Worm (Caenorhabditis elegans) whole organism, young adult: ENCODE data around the gene slc-30A9.

Source experiments
- F10E7.11 ChIP-seq: sonication (generic microtip); optimal IDR thresholded peaks from 2 replicates; lab custom pipeline; 2017; ENCODE audit warnings: mild to moderate bottlenecking, missing genetic modification characterization, moderate library complexity, missing compliant biosample characterization
- F23B12.7 ChIP-seq: sonication (generic microtip); optimal IDR thresholded peaks from 2 replicates; lab custom pipeline; 2017; ENCODE audit warnings: missing genetic modification characterization, mild to moderate bottlenecking, missing compliant biosample characterization, antibody characterized with exemption, moderate library complexity; ENCODE audit not compliant: insufficient read depth
- F37B4.10 ChIP-seq: fragments of 200-800 bp; sonication (Bioruptor generic); IDR thresholded peaks from 2 replicates; pipeline ENCODE4 v1.3.6; 2022; ENCODE audit warnings: missing genetic modification characterization, missing compliant biosample characterization
- F52B5.7 ChIP-seq: sonication (generic microtip); optimal IDR thresholded peaks from 2 replicates; lab custom pipeline; 2016; ENCODE audit warnings: mild to moderate bottlenecking, missing genetic modification characterization, missing compliant biosample characterization
- K11D2.4 ChIP-seq: fragments of 200-800 bp; sonication (Bioruptor generic); IDR thresholded peaks from 2 replicates; pipeline ENCODE4 v1.3.6; 2022; ENCODE audit warnings: missing genetic modification reagents, missing genetic modification characterization, missing compliant biosample characterization
- Y53G8AR.9 ChIP-seq: fragments of 200-800 bp; sonication (Bioruptor generic); conservative IDR thresholded peaks from 2 replicates; pipeline ENCODE4 v1.3.6; 2022; ENCODE audit warnings: missing genetic modification reagents, missing genetic modification characterization, missing compliant biosample characterization
- Y56A3A.18 ChIP-seq: fragments of 200-800 bp; sonication (Bioruptor generic); IDR thresholded peaks from 2 replicates; pipeline ENCODE4 v1.3.6; 2022; ENCODE audit warnings: missing genetic modification reagents, missing genetic modification characterization, missing compliant biosample characterization
- Y67H2A.10 ChIP-seq: fragments of 200-800 bp; sonication (Bioruptor generic); conservative IDR thresholded peaks from 2 replicates; pipeline ENCODE4 v1.3.6; 2022; ENCODE audit warnings: missing genetic modification reagents, missing genetic modification characterization, missing compliant biosample characterization
- Y95B8A.8 ChIP-seq: fragments of 200-800 bp; sonication (Bioruptor generic); IDR thresholded peaks from 2 replicates; pipeline ENCODE4 v1.3.6; 2022; ENCODE audit warnings: missing genetic modification reagents, missing genetic modification characterization, missing compliant biosample characterization
- ama-1 ChIP-seq, 3 experiments: fragments of 150-350 bp in 1 of 3; sonication (generic microtip) in 2 of 3; optimal IDR thresholded peaks; 2 replicates each; lab custom pipeline; 2014 to 2018; ENCODE audit warnings: missing biosample characterization in 2 of 3, missing genetic modification characterization in 2 of 3, missing genetic modification reagents in 2 of 3
- aptf-3 ChIP-seq: fragments of 200-800 bp; sonication (Bioruptor generic); IDR thresholded peaks from 2 replicates; pipeline ENCODE4 v1.3.6; 2022; ENCODE audit warnings: missing genetic modification characterization, missing compliant biosample characterization
- athp-1 ChIP-seq: sonication (generic microtip); optimal IDR thresholded peaks from 2 replicates; lab custom pipeline; 2017; ENCODE audit warnings: mild to moderate bottlenecking, missing genetic modification characterization, missing compliant biosample characterization
- attf-5 ChIP-seq: fragments of 200-800 bp; sonication (Bioruptor generic); optimal IDR thresholded peaks from 2 replicates; lab custom pipeline; 2018; ENCODE audit warnings: mild to moderate bottlenecking, missing genetic modification characterization, missing compliant biosample characterization
- bed-1 ChIP-seq: fragments of 200-800 bp; sonication (Bioruptor generic); IDR thresholded peaks from 2 replicates; pipeline ENCODE4 v1.3.6; 2022; ENCODE audit warnings: missing genetic modification reagents, missing genetic modification characterization, missing compliant biosample characterization
- bed-2 ChIP-seq: fragments of 200-800 bp; sonication (Bioruptor generic); IDR thresholded peaks from 2 replicates; pipeline ENCODE4 v1.3.6; 2022; ENCODE audit warnings: missing genetic modification reagents, missing genetic modification characterization, missing compliant biosample characterization
- ccch-3 ChIP-seq: fragments of 200-800 bp; sonication (Bioruptor generic); optimal IDR thresholded peaks from 2 replicates; lab custom pipeline; 2018; ENCODE audit warnings: mild to moderate bottlenecking, missing genetic modification characterization, missing compliant biosample characterization
- cebp-2 ChIP-seq: fragments of 200-800 bp; sonication (Bioruptor generic); IDR thresholded peaks from 2 replicates; pipeline ENCODE4 v1.3.6; 2022; ENCODE audit warnings: missing genetic modification characterization, missing compliant biosample characterization
- ceh-100 ChIP-seq: fragments of 200-800 bp; sonication (Bioruptor generic); IDR thresholded peaks from 2 replicates; pipeline ENCODE4 v1.3.6; 2022; ENCODE audit warnings: missing genetic modification reagents, missing genetic modification characterization, missing compliant biosample characterization
- ceh-27 ChIP-seq: fragments of 200-800 bp; sonication (Bioruptor generic); optimal IDR thresholded peaks from 2 replicates; lab custom pipeline; 2018; ENCODE audit warnings: mild to moderate bottlenecking, missing genetic modification characterization, moderate library complexity, missing compliant biosample characterization
- chd-7 ChIP-seq: sonication (generic microtip); optimal IDR thresholded peaks from 2 replicates; lab custom pipeline; 2016; ENCODE audit warnings: mild to moderate bottlenecking, missing genetic modification characterization, moderate library complexity, missing compliant biosample characterization
- dox-1 ChIP-seq: fragments of 200-800 bp; sonication (Bioruptor generic); IDR thresholded peaks from 2 replicates; pipeline ENCODE4 v1.3.6; 2022; ENCODE audit warnings: missing genetic modification reagents, missing genetic modification characterization, missing compliant biosample characterization
- efl-1 ChIP-seq: fragments of 150-350 bp; optimal IDR thresholded peaks from 2 replicates; lab custom pipeline; 2014; ENCODE audit warnings: missing biosample characterization, missing genetic modification reagents, missing genetic modification characterization
- egl-44 ChIP-seq: fragments of 200-800 bp; sonication (Bioruptor generic); IDR thresholded peaks from 2 replicates; pipeline ENCODE4 v1.3.6; 2022; ENCODE audit warnings: missing genetic modification reagents, missing genetic modification characterization, missing compliant biosample characterization
- egrh-3 ChIP-seq: fragments of 200-800 bp; sonication (Bioruptor generic); IDR thresholded peaks from 2 replicates; pipeline ENCODE4 v1.3.6; 2022; ENCODE audit warnings: missing genetic modification reagents, missing genetic modification characterization, missing compliant biosample characterization
- ets-4 ChIP-seq: fragments of 200-800 bp; sonication (Bioruptor generic); optimal IDR thresholded peaks from 2 replicates; lab custom pipeline; 2018; ENCODE audit warnings: mild to moderate bottlenecking, missing genetic modification characterization, missing compliant biosample characterization
- hlh-12 ChIP-seq: sonication (generic microtip); optimal IDR thresholded peaks from 2 replicates; lab custom pipeline; 2016; ENCODE audit warnings: missing genetic modification characterization, missing compliant biosample characterization
- hmg-20 ChIP-seq: fragments of 200-800 bp; sonication (Bioruptor generic); IDR thresholded peaks from 2 replicates; pipeline ENCODE4 v1.3.6; 2022; ENCODE audit warnings: missing genetic modification reagents, missing genetic modification characterization, missing compliant biosample characterization
- hrde-1 ChIP-seq: sonication (generic microtip); optimal IDR thresholded peaks from 2 replicates; lab custom pipeline; 2016; ENCODE audit warnings: missing genetic modification characterization, mild to moderate bottlenecking, missing compliant biosample characterization, moderate library complexity, missing genotype, missing genetic modification reagents, borderline replicate concordance
- let-526 ChIP-seq: fragments of 200-800 bp; sonication (Bioruptor generic); IDR thresholded peaks from 2 replicates; pipeline ENCODE4 v1.3.6; 2022; ENCODE audit warnings: missing genetic modification reagents, missing genetic modification characterization, missing compliant biosample characterization
- let-607 ChIP-seq, 2 experiments: fragments of 200-800 bp in 1 of 2; sonication (Bioruptor generic) in 1 of 2; sonication (generic microtip) in 1 of 2; optimal IDR thresholded peaks; 2 replicates each; lab custom pipeline; 2016 to 2018; ENCODE audit warnings: mild to moderate bottlenecking in 2 of 2, missing compliant biosample characterization in 2 of 2, missing genetic modification characterization in 2 of 2, moderate library complexity in 2 of 2, missing genotype in 1 of 2
- lin-26 ChIP-seq: fragments of 200-800 bp; sonication (Bioruptor generic); IDR thresholded peaks from 2 replicates; pipeline ENCODE4 v1.3.6; 2022; ENCODE audit warnings: missing genetic modification reagents, missing genetic modification characterization, missing compliant biosample characterization
- lin-35 ChIP-seq, 3 experiments: fragments of 150-350 bp in 2 of 3; sonication (generic microtip) in 1 of 3; optimal IDR thresholded peaks; 2 replicates each; lab custom pipeline; 2014 to 2018; ENCODE audit warnings: missing biosample characterization in 3 of 3, missing genetic modification characterization in 3 of 3, missing genetic modification reagents in 3 of 3
- mcd-1 ChIP-seq: fragments of 200-800 bp; sonication (Bioruptor generic); IDR thresholded peaks from 2 replicates; pipeline ENCODE4 v1.3.6; 2022; ENCODE audit warnings: missing genetic modification reagents, missing genetic modification characterization, missing compliant biosample characterization
- mel-28 ChIP-seq: sonication (generic microtip); optimal IDR thresholded peaks from 2 replicates; lab custom pipeline; 2016; ENCODE audit warnings: borderline replicate concordance, mild to moderate bottlenecking, missing genetic modification characterization, missing compliant biosample characterization
- mes-4 ChIP-seq: sonication (generic microtip); optimal IDR thresholded peaks from 2 replicates; lab custom pipeline; 2016; ENCODE audit warnings: missing genotype, missing genetic modification characterization, missing compliant biosample characterization
- mxl-1 ChIP-seq: sonication (generic microtip); optimal IDR thresholded peaks from 2 replicates; lab custom pipeline; 2016; ENCODE audit warnings: missing genetic modification characterization, missing compliant biosample characterization
- nhr-80 ChIP-seq: sonication (generic microtip); optimal IDR thresholded peaks from 2 replicates; lab custom pipeline; 2016; ENCODE audit warnings: missing genetic modification characterization, missing compliant biosample characterization
- sdz-38 ChIP-seq: sonication (generic microtip); optimal IDR thresholded peaks from 2 replicates; lab custom pipeline; 2016; ENCODE audit warnings: missing genotype, missing genetic modification characterization, missing compliant biosample characterization
- snpc-1.1 ChIP-seq: sonication (generic microtip); optimal IDR thresholded peaks from 2 replicates; lab custom pipeline; 2017; ENCODE audit warnings: missing genetic modification characterization, mild to moderate bottlenecking, missing compliant biosample characterization, antibody characterized with exemption, moderate library complexity, missing genotype, missing genetic modification reagents; ENCODE audit not compliant: insufficient read depth
- tbp1 ChIP-seq: fragments of 200-800 bp; sonication (Bioruptor generic); optimal IDR thresholded peaks from 2 replicates; lab custom pipeline; 2018; ENCODE audit warnings: mild to moderate bottlenecking, missing genetic modification characterization, missing compliant biosample characterization
- zfh-2 ChIP-seq: fragments of 200-800 bp; sonication (Bioruptor generic); conservative IDR thresholded peaks from 2 replicates; pipeline ENCODE4 v1.3.6; 2022; ENCODE audit warnings: missing genetic modification reagents, missing genetic modification characterization, missing compliant biosample characterization
- ztf-22 ChIP-seq: fragments of 200-800 bp; sonication (Bioruptor generic); optimal IDR thresholded peaks from 2 replicates; lab custom pipeline; 2018; ENCODE audit warnings: mild to moderate bottlenecking, missing genetic modification characterization, moderate library complexity, missing compliant biosample characterization

Gene slc-30A9

ce11 chrIII:2679362-2679761, 19.3 kb downstream of the slc-30A9 start:
- TF ChIP-seq sdz-38 (no peak), mxl-1 (tag; lab: Kevin White, UChicago) (no peak), zfh-2 (GFP tag; lab: Robert Waterston, UW) (peak; percentile 71; the same call in 1 of the 2 replicates), ztf-22 (GFP tag; lab: Kevin White, UChicago) (no peak), ets-4 (no peak), aptf-3 (GFP tag; lab: Robert Waterston, UW) (0 out of 2 replicates have a peak, but pooled peaks have one; percentile 35), lin-26 (GFP tag; lab: Robert Waterston, UW) (0 out of 2 replicates have a peak, but pooled peaks have one; percentile 50), mcd-1 (0 out of 2 replicates have a peak, but pooled peaks have one; percentile 18), Y56A3A.18 (no peak), egl-44 (GFP tag; lab: Robert Waterston, UW) (no peak), K11D2.4 (GFP tag; lab: Robert Waterston, UW) (0 out of 2 replicates have a peak, but pooled peaks have one; percentile 24), bed-1 (0 out of 2 replicates have a peak, but pooled peaks have one; percentile 15), bed-2 (no peak), tbp1 (no peak), athp-1 (tag; lab: Kevin White, UChicago) (no peak), efl-1 (GFP tag; lab: Kevin White, UChicago) (no peak), nhr-80 (tag; lab: Kevin White, UChicago) (no peak), mes-4 (no peak), cebp-2 (GFP tag; lab: Robert Waterston, UW) (no peak), egrh-3 (no peak), ama-1 (optimal IDR thresholded peaks at IDR 0.05; lab: Kevin White, UChicago) (no peak), ama-1 (GFP tag; optimal IDR thresholded peaks at IDR 0.05; lab: Kevin White, UChicago) (no peak)

DNA sequence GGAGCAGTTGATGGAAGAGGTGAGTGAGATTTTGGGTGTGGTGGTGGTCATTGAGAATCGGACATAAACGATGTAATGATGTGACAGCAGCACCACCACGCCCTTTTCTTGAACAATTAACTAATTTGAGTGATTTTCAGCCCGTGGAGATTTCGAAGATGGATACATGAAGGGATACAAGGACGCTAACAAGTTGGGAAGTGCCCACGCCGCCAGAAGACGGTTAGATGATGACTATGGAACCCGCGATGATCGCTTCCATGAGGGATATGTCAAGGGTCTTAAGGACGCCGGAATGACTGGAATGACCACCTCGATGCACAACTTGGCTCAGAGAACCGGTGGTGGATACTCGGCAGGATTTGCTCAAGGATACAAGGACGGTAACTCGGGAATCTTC, 20.6 kb downstream of the slc-30A9 start:
- TF ChIP-seq ccch-3 (no peak), Y95B8A.8 (GFP tag; lab: Robert Waterston, UW) (no peak), lin-35 (GFP tag; optimal IDR thresholded peaks at IDR 0.05; lab: Kevin White, UChicago) (no peak), hlh-12 (no peak), mel-28 (tag; lab: Kevin White, UChicago) (no peak), zfh-2 (GFP tag; lab: Robert Waterston, UW) (peak; percentile 62)

DNA sequence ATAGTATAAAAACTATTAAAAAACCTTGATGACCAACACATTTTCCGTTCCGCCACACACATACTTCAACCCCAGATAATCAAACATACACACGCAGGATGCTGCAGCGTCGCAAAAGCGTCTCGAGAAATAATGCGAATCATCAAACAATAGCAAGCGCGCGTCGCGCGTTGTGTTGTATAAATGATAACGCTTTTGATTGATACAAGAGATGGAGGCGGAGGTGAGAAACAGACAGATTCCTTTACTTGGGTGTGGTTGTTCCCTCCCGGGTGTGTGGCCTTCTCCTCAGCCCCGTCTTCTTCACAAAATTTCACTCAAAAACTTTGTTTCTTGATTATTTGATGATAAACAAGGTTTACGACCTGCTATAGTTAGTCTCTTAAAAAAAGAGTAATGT, 22.5 kb downstream of the slc-30A9 start:
- no peak for TF ChIP-seq Y53G8AR.9 (GFP tag; lab: Robert Waterston, UW)
- TF ChIP-seq dox-1 (GFP tag; lab: Robert Waterston, UW): peak; percentile 63
- peak in 1 of 2 experiments; percentile 25 for TF ChIP-seq let-607 (tag; optimal IDR thresholded peaks at IDR 0.05; lab: Kevin White, UChicago)
- peak; percentile 73 for TF ChIP-seq nhr-80 (tag; lab: Kevin White, UChicago)
- TF ChIP-seq attf-5 (GFP tag; lab: Kevin White, UChicago): peak; percentile 8

DNA sequence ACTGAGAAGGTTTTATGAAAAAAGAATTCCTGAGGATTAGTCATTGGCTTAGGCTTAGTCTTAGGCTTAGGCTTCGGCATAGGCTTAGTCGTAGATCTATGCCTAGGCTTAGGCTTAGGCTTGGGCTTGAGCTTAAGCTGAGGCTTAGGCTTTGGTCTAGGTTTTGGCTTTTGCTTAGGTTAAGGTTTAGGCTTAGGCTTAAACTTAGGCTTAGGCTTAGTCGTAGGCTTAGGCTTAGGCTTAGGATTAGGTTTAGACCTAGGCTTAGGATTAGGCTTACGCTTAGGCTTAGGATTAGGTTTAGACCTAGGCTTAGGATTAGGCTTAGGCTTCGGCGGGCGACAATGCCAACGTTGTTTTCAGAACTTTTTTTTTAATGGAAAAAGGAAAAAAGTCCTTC, 23.2 kb downstream of the slc-30A9 start:
- TF ChIP-seq egrh-3: no peak
- TF ChIP-seq F10E7.11: no peak
- 0 out of 2 replicates have a peak, but pooled peaks have one; percentile 16 for TF ChIP-seq lin-26 (GFP tag; lab: Robert Waterston, UW)

- TF ChIP-seq ama-1 (optimal IDR thresholded peaks at IDR 0.05; lab: Kevin White, UChicago) (no peak), ama-1 (GFP tag; optimal IDR thresholded peaks at IDR 0.05; lab: Kevin White, UChicago) (no peak), hrde-1 (tag; lab: Kevin White, UChicago) (no peak), Y67H2A.10 (GFP tag; lab: Robert Waterston, UW) (no peak), mcd-1 (no peak), ceh-27 (GFP tag; lab: Kevin White, UChicago) (no peak), F52B5.7 (no peak), let-526 (no peak), mel-28 (tag; lab: Kevin White, UChicago) (no peak), lin-35 (GFP tag; optimal IDR thresholded peaks at IDR 0.05; lab: Kevin White, UChicago) (no peak), hmg-20 (GFP tag; lab: Robert Waterston, UW) (no peak), F37B4.10 (GFP tag; lab: Robert Waterston, UW) (no peak), snpc-1.1 (no peak), chd-7 (tag; lab: Kevin White, UChicago) (no peak), ceh-100 (GFP tag; lab: Robert Waterston, UW) (no peak), F23B12.7 (tag; lab: Kevin White, UChicago) (no peak), Y95B8A.8 (GFP tag; lab: Robert Waterston, UW) (no peak)
Observed at ce11 chrIII:2657783-2658182, 40.8 kb downstream of the slc-30A9 start, which contains the start of gene let-805. TSS of gene let-805 (plus strand) at chrIII:2658083.
